Fruit fly (Drosophila melanogaster): Measurements from ENCODE around the gene fig.

DNA sequence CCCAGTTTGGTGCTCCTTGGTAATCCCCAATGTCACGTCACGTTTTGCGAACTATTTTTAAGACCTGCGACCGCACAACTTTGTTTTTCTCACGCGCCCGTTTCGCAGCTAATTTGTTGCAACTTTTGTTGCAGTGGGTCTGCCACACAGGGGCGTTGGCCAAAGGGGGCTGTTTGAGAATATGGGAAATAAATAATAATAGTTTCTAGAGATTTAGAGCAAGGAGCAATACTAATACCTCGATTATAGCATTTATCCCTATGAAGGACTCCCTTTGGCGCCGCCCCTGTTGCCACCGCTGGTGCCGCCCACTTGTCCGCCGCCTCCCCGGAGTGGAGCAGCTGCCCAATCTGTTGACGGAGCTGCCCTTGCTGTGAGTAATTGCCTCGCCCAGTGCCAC, 25.0 kb downstream of the fig start:
- TF ChIP-seq h (optimal IDR thresholded peaks at IDR 0.05) (no peak), psq (optimal IDR thresholded peaks at IDR 0.05) (no peak), ttk (optimal IDR thresholded peaks at IDR 0.05) (no peak), insv (optimal IDR thresholded peaks at IDR 0.05) (no peak)

Data from Kc167 (cell line).